Fruit fly (Drosophila melanogaster): ENCODE data around the gene CG14322.

Gene CG14322

DNA sequence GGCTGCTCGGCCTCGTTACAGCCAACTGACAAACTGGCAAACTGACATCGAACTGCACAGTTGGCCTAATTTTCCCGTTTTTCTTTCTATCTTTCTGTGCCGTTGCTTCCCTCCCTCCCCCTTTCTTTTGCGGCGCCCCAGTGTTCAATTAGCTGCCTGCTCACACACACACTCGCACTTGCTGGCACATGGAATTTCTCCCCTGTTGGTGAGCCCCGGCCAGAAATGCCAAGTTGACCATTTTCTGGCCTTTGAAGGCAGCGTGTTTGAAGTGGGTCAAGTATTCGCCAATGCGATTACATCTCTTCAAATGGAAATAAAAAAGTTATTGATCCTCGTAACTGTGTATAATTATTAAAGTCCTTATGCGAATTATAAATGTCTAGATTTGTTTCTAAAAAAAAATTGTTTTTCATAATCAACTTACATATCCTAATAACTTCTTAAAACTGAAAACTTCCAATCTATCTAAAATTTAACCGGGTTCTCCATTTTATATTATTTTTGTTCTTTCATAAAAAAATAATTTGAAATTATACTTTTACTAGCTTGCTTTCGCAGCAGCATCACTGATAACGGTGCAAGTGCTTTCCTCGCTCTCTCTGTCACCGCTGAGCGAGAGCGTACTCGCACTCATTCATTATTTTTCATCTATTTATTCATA, 33.3 kb downstream of the CG14322 start (continued):
- TF ChIP-seq CG14860 (GFP tag; IDR thresholded peaks at IDR 0.05; ENCODE audit: partially characterized antibody) (no peak), Abd-B (GFP tag; optimal IDR thresholded peaks at IDR 0.05) (no peak), CG13624 (GFP tag; optimal IDR thresholded peaks at IDR 0.05) (no peak), bowl (GFP tag; IDR thresholded peaks at IDR 0.05) (no peak), CrebB (tag; optimal IDR thresholded peaks at IDR 0.05) (no peak), tap (tag; optimal IDR thresholded peaks at IDR 0.05) (no peak), Ets97D (GFP tag; optimal IDR thresholded peaks at IDR 0.05) (no peak), scrt (GFP tag; optimal IDR thresholded peaks at IDR 0.05) (no peak), CG4424 (GFP tag; optimal IDR thresholded peaks at IDR 0.05) (peak; percentile 72), gt (GFP tag; IDR thresholded peaks at IDR 0.05) (no peak), CG1603 (tag; optimal IDR thresholded peaks at IDR 0.05) (no peak), ac (GFP tag; optimal IDR thresholded peaks at IDR 0.05) (no peak), insv (GFP tag; optimal IDR thresholded peaks at IDR 0.05) (peak in 1 of 2 experiments; percentile 15), Blimp-1 (GFP tag; optimal IDR thresholded peaks at IDR 0.05) (peak; percentile 56), B-H1 (GFP tag; IDR thresholded peaks at IDR 0.05) (0 out of 3 replicates have a peak, but pooled peaks have one; percentile 14), Hr78 (GFP tag; optimal IDR thresholded peaks at IDR 0.05) (peak in 1 of 2 experiments; percentile 7), CG5953 (GFP tag; IDR thresholded peaks at IDR 0.05) (no peak), rib (GFP tag; IDR thresholded peaks at IDR 0.05) (no peak; the same call in 1 of the 2 replicates), CG9437 (GFP tag; optimal IDR thresholded peaks at IDR 0.05) (peak; percentile 61), mld (GFP tag; IDR thresholded peaks at IDR 0.05; ENCODE audit: partially characterized antibody) (no peak), tup (GFP tag; optimal IDR thresholded peaks at IDR 0.05) (no peak), sima (GFP tag; optimal IDR thresholded peaks at IDR 0.05) (no peak), lbe (GFP tag; optimal IDR thresholded peaks at IDR 0.05) (no peak), CG14710 (tag; optimal IDR thresholded peaks at IDR 0.05) (peak; percentile 55), Doc2 (GFP tag; IDR thresholded peaks at IDR 0.05) (no peak), vvl (GFP tag; IDR thresholded peaks at IDR 0.05) (no peak), pfk (GFP tag; optimal IDR thresholded peaks at IDR 0.05) (no peak), p53 (GFP tag; optimal IDR thresholded peaks at IDR 0.05) (peak; percentile 3), prd (optimal IDR thresholded peaks at IDR 0.05) (no peak), prd (GFP tag; IDR thresholded peaks at IDR 0.05) (0 out of 3 replicates have a peak, but pooled peaks have one; percentile 38), br (optimal IDR thresholded peaks at IDR 0.05) (no peak), mirr (GFP tag; optimal IDR thresholded peaks at IDR 0.05) (no peak), Fer1 (GFP tag; optimal IDR thresholded peaks at IDR 0.05) (peak; percentile 23), gcm (GFP tag; optimal IDR thresholded peaks at IDR 0.05) (peak; percentile 9), Sry-β (GFP tag; optimal IDR thresholded peaks at IDR 0.05) (peak; percentile 97), CG8765 (GFP tag; IDR thresholded peaks at IDR 0.05) (no peak), CG10979 (tag; optimal IDR thresholded peaks at IDR 0.05) (peak; percentile 76), Tbp (GFP tag; optimal IDR thresholded peaks at IDR 0.05) (no peak), CG42726 (GFP tag; IDR thresholded peaks at IDR 0.05; ENCODE audit: partially characterized antibody) (no peak), CG8924 (tag; optimal IDR thresholded peaks at IDR 0.05) (peak; percentile 40), Meics (GFP tag; optimal IDR thresholded peaks at IDR 0.05) (peak; percentile 58), hbn (GFP tag; IDR thresholded peaks at IDR 0.05; ENCODE audit: partially characterized antibody) (no peak), CG14441 (GFP tag; IDR thresholded peaks at IDR 0.05) (no peak), CG2120 (GFP tag; optimal IDR thresholded peaks at IDR 0.05) (peak; percentile 36), fu2 (GFP tag; optimal IDR thresholded peaks at IDR 0.05) (no peak), CG14050 (GFP tag; IDR thresholded peaks at IDR 0.05) (no peak), kay (GFP tag; optimal IDR thresholded peaks at IDR 0.05) (no peak), D (optimal IDR thresholded peaks at IDR 0.05) (no peak), D (GFP tag; optimal IDR thresholded peaks at IDR 0.05) (peak; percentile 55), z (GFP tag; IDR thresholded peaks at IDR 0.05) (no peak), ranshi (GFP tag; IDR thresholded peaks at IDR 0.05) (no peak)
